Worm (Caenorhabditis elegans) whole organism, young adult: ENCODE measurements around the gene fbxa-36.

Experiments
- F39B2.1 ChIP-seq: fragments of 200-800 bp; sonication (Bioruptor generic); IDR thresholded peaks from 2 replicates; pipeline ENCODE4 v1.3.6; 2022; ENCODE audit warnings: missing genetic modification reagents, missing genetic modification characterization, missing compliant biosample characterization
- hlh-12 ChIP-seq: sonication (generic microtip); optimal IDR thresholded peaks from 2 replicates; lab custom pipeline; 2016; ENCODE audit warnings: missing genetic modification characterization, missing compliant biosample characterization
- nhr-90 ChIP-seq: sonication (generic microtip); optimal IDR thresholded peaks from 2 replicates; lab custom pipeline; 2016; ENCODE audit warnings: missing genotype, mild to moderate bottlenecking, missing genetic modification characterization, missing compliant biosample characterization
- tlf-1 ChIP-seq: fragments of 200-800 bp; sonication (Bioruptor generic); optimal IDR thresholded peaks from 2 replicates; lab custom pipeline; 2018; ENCODE audit warnings: mild to moderate bottlenecking, missing genetic modification characterization, missing compliant biosample characterization

DNA sequence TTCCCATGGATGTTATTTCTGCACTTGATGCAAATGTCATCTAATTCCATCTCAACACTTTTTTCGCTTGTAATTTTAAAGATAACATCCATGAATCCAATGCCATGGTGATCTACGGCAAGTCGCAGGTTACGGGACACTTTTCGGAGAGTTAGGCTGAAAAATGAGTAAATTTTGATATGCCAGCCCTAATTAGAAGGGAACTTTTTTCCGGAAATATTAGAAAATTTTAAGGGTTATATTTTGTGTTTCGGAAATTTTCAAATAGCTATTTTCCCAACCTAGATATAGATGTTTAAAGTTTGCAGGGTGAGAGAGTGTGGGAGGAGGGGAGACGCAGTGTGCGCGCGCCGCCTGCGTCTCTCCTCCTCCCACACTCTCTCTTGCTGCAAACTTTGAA is 14.3 kb upstream of the fbxa-36 start:
- no peak for TF ChIP-seq F39B2.1 (GFP tag; lab: Robert Waterston, UW)
- no peak for TF ChIP-seq tlf-1 (GFP tag; lab: Kevin White, UChicago)
- TF ChIP-seq hlh-12: no peak
- no peak for TF ChIP-seq nhr-90 (tag; lab: Kevin White, UChicago)
